Worm (Caenorhabditis elegans): ENCODE data around the gene gcc-2.

Gene gcc-2

DNA sequence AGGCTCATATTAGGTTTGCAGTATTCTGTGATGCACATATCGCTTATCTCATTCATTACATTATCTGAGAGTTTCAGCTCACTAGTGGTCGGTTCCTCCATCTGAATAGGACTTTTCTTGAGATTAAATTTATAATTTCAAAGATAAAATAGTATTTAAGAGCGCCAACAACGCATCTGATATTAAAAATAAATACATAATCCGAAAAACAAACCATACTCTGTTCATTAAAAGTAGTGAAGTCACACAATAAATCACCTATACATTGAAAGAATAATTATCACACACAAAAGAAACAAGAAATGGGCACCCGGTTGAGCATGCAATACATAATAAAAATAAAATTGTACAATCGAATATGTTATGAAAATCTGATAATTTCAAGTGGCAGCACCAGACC lies 4.5 kb downstream of the gcc-2 start, which contains the start of gene vps-53:
Gene vps-53 (minus strand): TSS at position 101 of the 400 bp plus-strand sequence.
- TF ChIP-seq elt-3 (tag; optimal IDR thresholded peaks at IDR 0.05) (no peak), nhr-12 (tag; optimal IDR thresholded peaks at IDR 0.05) (no peak), nhr-2 (tag; optimal IDR thresholded peaks at IDR 0.05) (no peak), nhr-76 (tag; optimal IDR thresholded peaks at IDR 0.05) (no peak), blmp-1 (tag; optimal IDR thresholded peaks at IDR 0.05) (no peak), pha-4 (tag; optimal IDR thresholded peaks at IDR 0.05) (no peak)

DNA sequence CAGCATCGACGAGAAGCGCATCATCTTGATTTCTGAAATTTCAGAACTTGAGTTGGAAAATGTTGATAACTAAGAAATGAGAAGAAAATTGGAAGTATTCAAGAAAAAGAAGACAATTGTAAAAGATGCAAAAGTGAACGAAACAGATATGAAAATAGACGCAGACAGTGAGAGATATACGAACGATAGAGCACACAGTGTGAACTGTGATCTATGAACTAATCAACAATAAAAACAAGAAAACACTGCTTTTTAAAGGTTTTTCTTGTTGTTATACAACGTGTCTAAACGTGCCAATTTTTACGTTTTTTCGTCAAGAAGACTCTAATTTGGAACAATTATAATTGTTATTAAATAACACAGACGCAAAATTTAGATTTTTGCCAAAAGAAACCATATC lies 9.1 kb downstream of the gcc-2 start, which contains the start of gene ech-6:
Gene ech-6 (minus strand): TSS at position 32 of the 400 bp plus-strand sequence.
- TF ChIP-seq flh-1 (GFP tag; optimal IDR thresholded peaks at IDR 0.05) (no peak), lin-13 (tag; optimal IDR thresholded peaks at IDR 0.05) (no peak), sem-2 (GFP tag; optimal IDR thresholded peaks at IDR 0.05) (no peak), zip-8 (tag; optimal IDR thresholded peaks at IDR 0.05) (no peak), mep-1 (tag; optimal IDR thresholded peaks at IDR 0.05) (no peak), M03D4.4 (tag; optimal IDR thresholded peaks at IDR 0.05) (no peak), unc-62 (GFP tag; optimal IDR thresholded peaks at IDR 0.05) (no peak), nhr-12 (tag; optimal IDR thresholded peaks at IDR 0.05) (no peak), mls-2 (tag; optimal IDR thresholded peaks at IDR 0.05) (no peak)

DNA sequence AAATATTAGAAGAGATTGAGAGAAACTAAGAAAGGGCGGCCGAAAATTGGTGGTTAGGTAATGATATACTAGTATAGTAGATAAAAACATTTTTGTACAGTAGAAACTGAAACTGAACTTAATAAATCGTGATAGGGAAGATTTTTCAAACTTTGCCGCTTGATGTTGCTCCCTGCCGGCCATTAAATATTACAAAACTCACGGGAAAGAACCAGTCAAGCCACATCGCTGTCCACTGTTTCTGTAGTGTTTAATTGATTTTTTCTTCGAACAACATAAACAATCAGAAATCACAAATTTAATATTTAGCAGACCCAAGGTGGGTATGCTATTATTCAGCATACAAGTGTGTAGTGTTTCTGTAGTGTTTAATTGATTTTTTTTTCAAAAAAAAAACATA lies 10.9 kb downstream of the gcc-2 start, which contains the start of gene T05G5.5:
Gene T05G5.5 (minus strand): TSS at position 359 of the 400 bp plus-strand sequence.
- no peak for TF ChIP-seq ceh-43 (GFP tag; optimal IDR thresholded peaks at IDR 0.05)

DNA sequence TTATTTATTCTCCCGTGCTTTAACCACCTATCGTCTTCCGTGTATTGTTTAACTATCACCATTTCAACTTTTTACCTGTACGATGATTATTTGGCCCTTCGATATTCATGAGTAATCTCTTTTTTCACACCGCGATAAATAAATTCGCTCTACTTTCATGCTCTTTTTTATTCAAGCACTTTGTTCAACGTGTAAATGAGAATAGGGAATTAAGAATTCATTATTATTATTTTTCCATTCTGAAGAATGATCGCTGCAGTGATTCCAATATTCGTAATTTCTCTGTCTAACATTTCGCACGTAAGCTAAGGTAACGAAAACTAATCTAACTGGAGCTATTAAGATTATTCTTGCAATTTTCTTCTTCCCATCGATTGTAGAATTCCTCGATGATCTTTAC lies 13.2 kb downstream of the gcc-2 start, which contains the start of gene T05G5.4:
Gene T05G5.4 (plus strand): TSS at position 241 of the 400 bp plus-strand sequence.
- TF ChIP-seq ceh-83 (GFP tag; optimal IDR thresholded peaks at IDR 0.05) (no peak), nhr-76 (tag; optimal IDR thresholded peaks at IDR 0.05) (no peak), pha-4 (tag; optimal IDR thresholded peaks at IDR 0.05) (no peak), sptf-1 (tag; optimal IDR thresholded peaks at IDR 0.05) (no peak), ztf-11 (tag; optimal IDR thresholded peaks at IDR 0.05) (no peak)

DNA sequence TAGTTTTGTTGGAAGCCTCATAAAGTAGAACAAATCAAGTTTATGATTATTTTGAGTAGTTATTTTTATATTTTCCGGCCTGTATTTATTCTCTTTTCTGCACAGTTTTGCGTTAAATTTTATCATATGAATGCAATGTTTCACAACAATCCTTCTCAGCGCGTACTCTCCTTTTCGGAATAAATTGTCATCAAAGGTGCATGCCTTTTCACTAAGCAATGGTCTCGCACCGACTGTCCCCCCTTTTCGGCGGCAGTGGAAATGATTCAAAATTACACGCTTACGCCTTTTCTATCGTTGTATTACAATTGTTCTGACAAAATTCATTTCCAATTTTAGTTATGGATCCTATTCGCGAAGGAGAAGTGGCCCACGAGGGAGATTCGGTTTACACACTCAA lies 14.8 kb downstream of the gcc-2 start, which contains the start of the genes iff-1 and cdk-1:
Gene iff-1 (minus strand): TSS at position 61 of the 400 bp plus-strand sequence.
Gene cdk-1 (plus strand): TSS at position 340 of the 400 bp plus-strand sequence.
- TF ChIP-seq M03D4.4 (tag; optimal IDR thresholded peaks at IDR 0.05) (no peak), unc-39 (tag; optimal IDR thresholded peaks at IDR 0.05) (no peak), unc-120 (tag; optimal IDR thresholded peaks at IDR 0.05; ENCODE audit: poor library complexity, severe bottlenecking) (peak; percentile 49), lin-13 (tag; optimal IDR thresholded peaks at IDR 0.05) (no peak), ham-2 (GFP tag; optimal IDR thresholded peaks at IDR 0.05) (no peak), lsy-2 (tag; optimal IDR thresholded peaks at IDR 0.05) (peak; percentile 37), nhr-76 (tag; optimal IDR thresholded peaks at IDR 0.05) (no peak), zip-8 (tag; optimal IDR thresholded peaks at IDR 0.05) (no peak), hlh-1 (tag; optimal IDR thresholded peaks at IDR 0.05) (no peak), mls-2 (tag; optimal IDR thresholded peaks at IDR 0.05) (no peak), ceh-83 (GFP tag; optimal IDR thresholded peaks at IDR 0.05) (no peak), sem-2 (GFP tag; optimal IDR thresholded peaks at IDR 0.05) (no peak), mab-5 (tag; optimal IDR thresholded peaks at IDR 0.05) (no peak), nhr-2 (tag; optimal IDR thresholded peaks at IDR 0.05) (no peak), flh-1 (GFP tag; optimal IDR thresholded peaks at IDR 0.05) (no peak), unc-62 (GFP tag; optimal IDR thresholded peaks at IDR 0.05) (no peak), ces-1 (GFP tag; optimal IDR thresholded peaks at IDR 0.05) (peak; percentile 41), elt-1 (tag; optimal IDR thresholded peaks at IDR 0.05; ENCODE audit: borderline replicate concordance, insufficient read depth) (no peak), nhr-237 (tag; optimal IDR thresholded peaks at IDR 0.05) (peak; percentile 21), lin-32 (GFP tag; optimal IDR thresholded peaks at IDR 0.05) (no peak), ceh-43 (GFP tag; optimal IDR thresholded peaks at IDR 0.05) (no peak), pha-4 (tag; optimal IDR thresholded peaks at IDR 0.05) (peak; percentile 15), ztf-11 (tag; optimal IDR thresholded peaks at IDR 0.05) (no peak), elt-3 (tag; optimal IDR thresholded peaks at IDR 0.05) (no peak), sptf-1 (tag; optimal IDR thresholded peaks at IDR 0.05) (no peak), snpc-4 (tag; optimal IDR thresholded peaks at IDR 0.05) (no peak), nhr-12 (tag; optimal IDR thresholded peaks at IDR 0.05) (no peak), blmp-1 (tag; optimal IDR thresholded peaks at IDR 0.05) (no peak), bed-3 (GFP tag; optimal IDR thresholded peaks at IDR 0.05) (no peak), mep-1 (tag; optimal IDR thresholded peaks at IDR 0.05) (peak; percentile 63), drap-1 (GFP tag; optimal IDR thresholded peaks at IDR 0.05) (no peak), cnd-1 (tag; optimal IDR thresholded peaks at IDR 0.05) (no peak)
